Fruit fly (Drosophila melanogaster) whole organism, embryonic: Measurements from ENCODE around the gene Nazo.

Experiments
- Adf1 ChIP-seq: fragments of 200-800 bp; sonication (Bioruptor generic); IDR thresholded peaks from 2 replicates; pipeline ENCODE4 v1.3.6; 2022; ENCODE audit warnings: missing biosample characterization, missing genetic modification characterization
- Aef1 ChIP-seq: fragments of 200-800 bp; sonication (Bioruptor generic); IDR thresholded peaks from 3 replicates; pipeline ENCODE4 v1.3.6; 2022; ENCODE audit warnings: missing biosample characterization, missing genetic modification characterization
- CG10209 ChIP-seq: fragments of 200-800 bp; sonication (Bioruptor generic); optimal IDR thresholded peaks from 3 replicates; lab custom pipeline; 2017; ENCODE audit warnings: missing biosample characterization, mild to moderate bottlenecking, missing genetic modification characterization, missing genetic modification reagents
- CG1024 ChIP-seq: fragments of 200-800 bp; sonication (Bioruptor generic); IDR thresholded peaks from 2 replicates; pipeline ENCODE4 v1.3.6; 2022; ENCODE audit warnings: missing biosample characterization, missing genetic modification characterization
- CG10565 ChIP-seq: fragments of 200-800 bp; sonication (Bioruptor generic); optimal IDR thresholded peaks from 3 replicates; lab custom pipeline; 2016; ENCODE audit warnings: missing biosample characterization, mild to moderate bottlenecking, missing genetic modification characterization
- CG11695 ChIP-seq: fragments of 200-800 bp; sonication (Bioruptor generic); IDR thresholded peaks from 3 replicates; pipeline ENCODE4 v1.3.6; 2022; ENCODE audit warnings: missing biosample characterization, missing genetic modification characterization
- CG12155 ChIP-seq: fragments of 200-800 bp; sonication (Bioruptor generic); optimal IDR thresholded peaks from 3 replicates; lab custom pipeline; 2016; ENCODE audit warnings: missing biosample characterization, missing genetic modification characterization
- CG13123 ChIP-seq: fragments of 200-800 bp; sonication (Bioruptor generic); optimal IDR thresholded peaks from 2 replicates; lab custom pipeline; 2016; ENCODE audit warnings: missing biosample characterization, missing genetic modification characterization
- CG1529 ChIP-seq: fragments of 200-800 bp; sonication (Bioruptor generic); optimal IDR thresholded peaks from 3 replicates; lab custom pipeline; 2018; ENCODE audit warnings: missing biosample characterization, missing genetic modification characterization
- CG17829 ChIP-seq: fragments of 200-800 bp; optimal IDR thresholded peaks from 2 replicates; lab custom pipeline; 2019; ENCODE audit warnings: missing biosample characterization, mild to moderate bottlenecking, missing genetic modification characterization, moderate library complexity
- CG2129 ChIP-seq: fragments of 200-800 bp; sonication (Bioruptor generic); IDR thresholded peaks from 2 replicates; pipeline ENCODE4 v1.3.6; 2022; ENCODE audit warnings: missing biosample characterization, missing genetic modification characterization; ENCODE audit not compliant: partially characterized antibody
- CG32532 ChIP-seq: fragments of 200-800 bp; sonication (Bioruptor generic); IDR thresholded peaks from 2 replicates; pipeline ENCODE4 v1.3.6; 2022; ENCODE audit warnings: missing biosample characterization, missing genetic modification characterization
- CG33557 ChIP-seq: fragments of 200-800 bp; sonication (Bioruptor generic); optimal IDR thresholded peaks from 2 replicates; lab custom pipeline; 2019; ENCODE audit warnings: missing biosample characterization, mild to moderate bottlenecking, missing genetic modification characterization, moderate library complexity
- CG34376 ChIP-seq: fragments of 200-800 bp; sonication (Bioruptor generic); optimal IDR thresholded peaks from 2 replicates; lab custom pipeline; 2018; ENCODE audit warnings: missing biosample characterization, mild to moderate bottlenecking, missing genetic modification characterization
- CG3847 ChIP-seq: fragments of 200-800 bp; sonication (Bioruptor generic); IDR thresholded peaks from 2 replicates; pipeline ENCODE4 v1.3.6; 2022; ENCODE audit warnings: missing biosample characterization, missing genetic modification characterization
- CG5245 ChIP-seq: fragments of 200-800 bp; sonication (Bioruptor generic); optimal IDR thresholded peaks from 3 replicates; lab custom pipeline; 2016; ENCODE audit warnings: missing biosample characterization, missing genetic modification characterization
- CG6689 ChIP-seq: fragments of 200-800 bp; sonication (Bioruptor generic); IDR thresholded peaks from 2 replicates; pipeline ENCODE4 v1.3.6; 2022; ENCODE audit warnings: missing biosample characterization, missing genetic modification characterization
- CG7372 ChIP-seq: fragments of 200-800 bp; sonication (Bioruptor generic); IDR thresholded peaks from 2 replicates; pipeline ENCODE4 v1.3.6; 2022; ENCODE audit warnings: missing biosample characterization, missing genetic modification characterization
- CG7928 ChIP-seq: fragments of 200-800 bp; sonication (Bioruptor generic); optimal IDR thresholded peaks from 2 replicates; lab custom pipeline; 2017; ENCODE audit warnings: missing biosample characterization, mild to moderate bottlenecking, missing genetic modification characterization
- CG7987 ChIP-seq: fragments of 200-800 bp; sonication (Bioruptor generic); optimal IDR thresholded peaks from 2 replicates; lab custom pipeline; 2018; ENCODE audit warnings: missing biosample characterization, mild to moderate bottlenecking, missing genetic modification characterization, moderate library complexity
- CG8944 ChIP-seq: fragments of 200-800 bp; sonication (Bioruptor generic); optimal IDR thresholded peaks from 3 replicates; lab custom pipeline; 2016; ENCODE audit warnings: missing biosample characterization, missing genetic modification characterization
- CG9797 ChIP-seq: fragments of 200-800 bp; sonication (Bioruptor generic); optimal IDR thresholded peaks from 3 replicates; lab custom pipeline; 2018; ENCODE audit warnings: missing biosample characterization, mild to moderate bottlenecking, missing genetic modification characterization
- CG9876 ChIP-seq: fragments of 200-800 bp; sonication (Bioruptor generic); optimal IDR thresholded peaks from 2 replicates; lab custom pipeline; 2016; ENCODE audit warnings: missing biosample characterization, missing genetic modification characterization
- CkIIα-i1 ChIP-seq: fragments of 200-800 bp; sonication (Bioruptor generic); IDR thresholded peaks from 2 replicates; pipeline ENCODE4 v1.3.6; 2022; ENCODE audit warnings: missing biosample characterization, missing genetic modification characterization
- CoRest ChIP-seq: fragments of 200-800 bp; sonication (Bioruptor generic); optimal IDR thresholded peaks from 3 replicates; lab custom pipeline; 2018; ENCODE audit warnings: missing biosample characterization, mild to moderate bottlenecking, missing genetic modification characterization, moderate library complexity
- Elba2 ChIP-seq: fragments of 200-800 bp; sonication (Bioruptor generic); optimal IDR thresholded peaks from 3 replicates; lab custom pipeline; 2016; ENCODE audit warnings: missing biosample characterization, missing genetic modification characterization
- Gsc ChIP-seq: fragments of 200-800 bp; sonication (Bioruptor generic); IDR thresholded peaks from 2 replicates; pipeline ENCODE4 v1.3.6; 2022; ENCODE audit warnings: missing biosample characterization, missing genetic modification characterization
- Lpt ChIP-seq: fragments of >200 bp; optimal IDR thresholded peaks from 2 replicates; lab custom pipeline; 2018; ENCODE audit warnings: missing biosample characterization, missing genetic modification characterization
- Spps ChIP-seq: fragments of 200-800 bp; sonication (Bioruptor generic); optimal IDR thresholded peaks from 2 replicates; lab custom pipeline; 2018; ENCODE audit warnings: missing biosample characterization, mild to moderate bottlenecking, missing genetic modification characterization
- Ssrp ChIP-seq: fragments of 200-800 bp; sonication (Bioruptor generic); optimal IDR thresholded peaks from 2 replicates; lab custom pipeline; 2018; ENCODE audit warnings: missing biosample characterization, mild to moderate bottlenecking, missing genetic modification characterization, moderate library complexity
- Tbp ChIP-seq: fragments of >200 bp; optimal IDR thresholded peaks from 2 replicates; lab custom pipeline; 2018; ENCODE audit warnings: missing biosample characterization, missing genetic modification characterization
- ac ChIP-seq: fragments of 200-800 bp; sonication (Bioruptor generic); optimal IDR thresholded peaks from 3 replicates; lab custom pipeline; 2017; ENCODE audit warnings: missing biosample characterization, mild to moderate bottlenecking, missing genetic modification characterization
- ara ChIP-seq: fragments of 200-800 bp; sonication (Bioruptor generic); IDR thresholded peaks from 2 replicates; pipeline ENCODE4 v1.3.6; 2022; ENCODE audit warnings: missing biosample characterization, missing genetic modification characterization
- btn ChIP-seq: fragments of 200-800 bp; sonication (Bioruptor generic); optimal IDR thresholded peaks from 2 replicates; lab custom pipeline; 2016; ENCODE audit warnings: missing biosample characterization, missing genetic modification characterization
- caup ChIP-seq: fragments of 200-800 bp; sonication (Bioruptor generic); optimal IDR thresholded peaks from 3 replicates; lab custom pipeline; 2017; ENCODE audit warnings: missing biosample characterization, mild to moderate bottlenecking, missing genetic modification characterization, moderate library complexity; ENCODE audit not compliant: severe bottlenecking
- crc ChIP-seq: fragments of 200-800 bp; sonication (Bioruptor generic); optimal IDR thresholded peaks from 2 replicates; lab custom pipeline; 2016; ENCODE audit warnings: missing biosample characterization, missing genetic modification characterization
- esg ChIP-seq: fragments of 200-800 bp; sonication (Bioruptor generic); conservative IDR thresholded peaks from 2 replicates; pipeline ENCODE4 v1.3.6; 2022; ENCODE audit warnings: missing biosample characterization, missing genetic modification characterization
- exex ChIP-seq: fragments of 200-800 bp; sonication (Bioruptor generic); optimal IDR thresholded peaks from 4 replicates; lab custom pipeline; 2018; ENCODE audit warnings: missing biosample characterization, mild to moderate bottlenecking, missing genetic modification characterization, moderate library complexity
- fd64A ChIP-seq: fragments of 200-800 bp; sonication (Bioruptor generic); optimal IDR thresholded peaks from 3 replicates; lab custom pipeline; 2018; ENCODE audit warnings: missing biosample characterization, mild to moderate bottlenecking, missing genetic modification characterization
- fu2 ChIP-seq: fragments of 200-800 bp; sonication (Bioruptor generic); optimal IDR thresholded peaks from 2 replicates; lab custom pipeline; 2016; ENCODE audit warnings: missing biosample characterization, missing genetic modification characterization
- gfzf ChIP-seq: fragments of 200-800 bp; sonication (Bioruptor generic); optimal IDR thresholded peaks from 2 replicates; lab custom pipeline; 2016; ENCODE audit warnings: missing biosample characterization, mild to moderate bottlenecking, missing genetic modification characterization, moderate library complexity
- hkb ChIP-seq, 2 experiments: fragments of 200-800 bp in 1 of 2; fragments of >200 bp in 1 of 2; sonication (Bioruptor generic) in 1 of 2; IDR thresholded peaks in 1 of 2; optimal IDR thresholded peaks in 1 of 2; 2 replicates each; pipeline versions ENCODE4 v1.3.6 to Lab custom; 2017 to 2022; ENCODE audit warnings: missing biosample characterization in 1 of 2, missing genetic modification characterization in 1 of 2
- hth ChIP-seq: fragments of >200 bp; optimal IDR thresholded peaks from 2 replicates; lab custom pipeline; 2017; ENCODE audit warnings: inconsistent platforms
- lmd ChIP-seq: fragments of 200-800 bp; sonication (Bioruptor generic); IDR thresholded peaks from 2 replicates; pipeline ENCODE4 v1.3.6; 2022; ENCODE audit warnings: missing biosample characterization, missing genetic modification characterization
- rib ChIP-seq: fragments of 200-800 bp; sonication (Bioruptor generic); IDR thresholded peaks from 2 replicates; pipeline ENCODE4 v1.3.6; 2022; ENCODE audit warnings: missing biosample characterization, missing genetic modification characterization
- salm ChIP-seq: fragments of 200-800 bp; sonication (Bioruptor generic); optimal IDR thresholded peaks from 2 replicates; lab custom pipeline; 2018; ENCODE audit warnings: missing biosample characterization, mild to moderate bottlenecking, missing genetic modification characterization
- sens ChIP-seq: fragments of 200-800 bp; sonication (Bioruptor generic); peaks from one replicate; lab custom pipeline; 2016; ENCODE audit warnings: missing biosample characterization, missing genetic modification characterization
- slbo ChIP-seq: fragments of 200-800 bp; sonication (Bioruptor generic); IDR thresholded peaks from 2 replicates; pipeline ENCODE4 v1.3.6; 2022; ENCODE audit warnings: missing biosample characterization, missing genetic modification characterization
- trh ChIP-seq: fragments of 200-800 bp; sonication (Bioruptor generic); optimal IDR thresholded peaks from 2 replicates; lab custom pipeline; 2016; ENCODE audit warnings: missing biosample characterization, missing genetic modification characterization
- vfl ChIP-seq: fragments of 200-800 bp; sonication (Bioruptor generic); optimal IDR thresholded peaks from 2 replicates; lab custom pipeline; 2016; ENCODE audit warnings: missing biosample characterization, missing genetic modification characterization

The Nazo gene

dm6 chr3R:8264302-8265080 is 23.2 kb upstream of the Nazo start, which contains the start of the genes RPA1 and Mcm2 (continued):
- TF ChIP-seq sens (GFP tag; lab: Kevin White, UChicago) = peak; percentile 91
- peak; percentile 82 for TF ChIP-seq lmd
- TF ChIP-seq CG7987 (GFP tag; lab: Kevin White, UChicago) = no peak
- TF ChIP-seq CkIIα-i1 = no peak
- TF ChIP-seq Aef1 (GFP tag; lab: Robert Waterston, UW) = peak; percentile 87
- peak; percentile 17 for TF ChIP-seq CG9876 (GFP tag; lab: Kevin White, UChicago)
- TF ChIP-seq Gsc (GFP tag; lab: Robert Waterston, UW) = 0 out of 2 replicates have a peak, but pooled peaks have one; percentile 53
- no peak; the same call in none of the 2 replicates for TF ChIP-seq Adf1 (GFP tag; lab: Robert Waterston, UW)
- no peak for TF ChIP-seq Lpt (GFP tag; lab: Kevin White, UChicago)
- peak; percentile 93 for TF ChIP-seq CG7928 (GFP tag; lab: Kevin White, UChicago)
- no peak for TF ChIP-seq gfzf
- peak; percentile 41 for TF ChIP-seq fu2 (GFP tag; lab: Kevin White, UChicago)
- peak; percentile 95 for TF ChIP-seq slbo (GFP tag; lab: Robert Waterston, UW)
- TF ChIP-seq CG6689 = peak; percentile 81
- peak; percentile 59 for TF ChIP-seq caup (GFP tag; lab: Kevin White, UChicago)
- peak; percentile 56 for TF ChIP-seq ara
- TF ChIP-seq salm (tag; lab: Kevin White, UChicago) = peak; percentile 38
- no peak for TF ChIP-seq ac
- TF ChIP-seq vfl = no peak
- TF ChIP-seq CG34376 (GFP tag; lab: Kevin White, UChicago) = no peak
- peak; percentile 72; the same call in 1 of the 2 replicates for TF ChIP-seq CG7372 (GFP tag; lab: Robert Waterston, UW)
- TF ChIP-seq CG3847 (GFP tag; lab: Robert Waterston, UW) = peak; percentile 76; the same call in 1 of the 2 replicates
- TF ChIP-seq CG9797 (GFP tag; lab: Kevin White, UChicago) = no peak
- TF ChIP-seq btn (GFP tag; lab: Kevin White, UChicago) = no peak
- TF ChIP-seq CoRest = peak; percentile 93
- peak; percentile 20 for TF ChIP-seq CG13123
- peak; percentile 35 for TF ChIP-seq CG1529 (GFP tag; lab: Kevin White, UChicago)
- no peak for TF ChIP-seq Tbp (GFP tag; lab: Kevin White, UChicago)
- no peak for TF ChIP-seq CG8944 (GFP tag; lab: Kevin White, UChicago)
- TF ChIP-seq Elba2 (GFP tag; lab: Kevin White, UChicago) = no peak
- no peak for TF ChIP-seq fd64A
- TF ChIP-seq trh (GFP tag; lab: Kevin White, UChicago) = peak; percentile 49
- peak; percentile 14; the same call in 1 of the 2 replicates for TF ChIP-seq rib (GFP tag; lab: Robert Waterston, UW)
- TF ChIP-seq crc (GFP tag; lab: Kevin White, UChicago) = no peak
- no peak for TF ChIP-seq hth
- peak; percentile 60; the same call in 1 of the 3 replicates for TF ChIP-seq CG11695 (GFP tag; lab: Robert Waterston, UW)
- peak; percentile 76 for TF ChIP-seq CG33557
- TF ChIP-seq esg (GFP tag; lab: Robert Waterston, UW) = peak; percentile 82
- no peak for TF ChIP-seq hkb (optimal IDR thresholded peaks at IDR 0.05; lab: Kevin White, UChicago)
- TF ChIP-seq hkb (GFP tag; IDR thresholded peaks at IDR 0.05; lab: Robert Waterston, UW) = no peak; the same call in 1 of the 2 replicates
- peak; percentile 82 for TF ChIP-seq Ssrp (tag; lab: Kevin White, UChicago)
- peak; percentile 41 for TF ChIP-seq Spps (tag; lab: Kevin White, UChicago)
- peak; percentile 35 for TF ChIP-seq CG1024 (GFP tag; lab: Robert Waterston, UW)
- TF ChIP-seq CG10209 (GFP tag; lab: Kevin White, UChicago) = peak; percentile 76
- no peak for TF ChIP-seq CG2129 (GFP tag; lab: Robert Waterston, UW)
- TF ChIP-seq CG5245 (GFP tag; lab: Kevin White, UChicago) = peak; percentile 68
- peak; percentile 84 for TF ChIP-seq CG12155 (GFP tag; lab: Kevin White, UChicago)
- TF ChIP-seq CG17829 (tag; lab: Kevin White, UChicago) = peak; percentile 81
- peak; percentile 89 for TF ChIP-seq CG32532
- TF ChIP-seq CG10565 (GFP tag; lab: Kevin White, UChicago) = no peak
- TF ChIP-seq exex (tag; lab: Kevin White, UChicago) = no peak
